Worm (Caenorhabditis elegans): ENCODE data around the gene C50C3.12.

The C50C3.12 gene

DNA sequence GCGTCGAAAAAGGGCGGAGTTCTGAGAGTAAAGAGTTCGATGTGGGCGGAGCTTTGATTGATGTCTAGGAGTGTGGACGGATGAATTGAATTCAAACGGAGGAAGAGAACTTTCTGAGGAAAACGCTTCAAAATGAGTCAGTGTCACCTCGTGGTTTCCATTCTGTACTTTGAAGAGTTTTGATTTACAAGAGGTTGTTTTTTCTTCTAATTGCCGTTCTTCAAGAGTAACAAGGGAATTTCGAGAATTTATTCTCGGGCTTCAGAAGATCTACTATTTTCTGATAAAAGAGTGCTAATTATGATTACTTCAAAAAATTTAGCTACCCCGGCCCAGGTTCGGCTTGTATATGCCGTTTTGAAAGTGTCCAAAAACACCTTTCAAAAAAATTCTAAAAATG lies at the start of gene C50C3.12:
Gene C50C3.12 (plus strand): TSS at position 301 of the 400 bp plus-strand sequence.
- no peak for TF ChIP-seq che-1 (tag; optimal IDR thresholded peaks at IDR 0.05)
- no peak for TF ChIP-seq madf-2 (tag; optimal IDR thresholded peaks at IDR 0.05)
- no peak for TF ChIP-seq odd-2 (tag; optimal IDR thresholded peaks at IDR 0.05)
- no peak for TF ChIP-seq fax-1 (tag; optimal IDR thresholded peaks at IDR 0.05)
- no peak for TF ChIP-seq ceh-14 (tag; optimal IDR thresholded peaks at IDR 0.05)
- TF ChIP-seq fkh-6 (tag; optimal IDR thresholded peaks at IDR 0.05), result no peak
- TF ChIP-seq ceh-9 (tag; optimal IDR thresholded peaks at IDR 0.05), result no peak

ce11 chrIII:8126978-8127377 lies 49.4 kb upstream of the C50C3.12 start:
- TF ChIP-seq ceh-14 (tag; optimal IDR thresholded peaks at IDR 0.05) (peak; percentile 29), ama-1 (optimal IDR thresholded peaks at IDR 0.05) (no peak), eyg-1 (tag; optimal IDR thresholded peaks at IDR 0.05) (no peak), ttx-3 (tag; optimal IDR thresholded peaks at IDR 0.05) (no peak), mec-3 (tag; optimal IDR thresholded peaks at IDR 0.05; ENCODE audit: borderline replicate concordance) (no peak), ceh-31 (tag; optimal IDR thresholded peaks at IDR 0.05) (peak; percentile 65), ceh-6 (GFP tag; optimal IDR thresholded peaks at IDR 0.05) (no peak), nhr-11 (tag; optimal IDR thresholded peaks at IDR 0.05) (no peak), tbx-7 (tag; optimal IDR thresholded peaks at IDR 0.05) (no peak), sdc-2 (tag; optimal IDR thresholded peaks at IDR 0.05) (peak; percentile 37), hlh-30 (tag; optimal IDR thresholded peaks at IDR 0.05; ENCODE audit: insufficient read depth) (peak; percentile 22), hlh-15 (tag; optimal IDR thresholded peaks at IDR 0.05) (no peak), ref-2 (tag; optimal IDR thresholded peaks at IDR 0.05) (peak; percentile 34), tbx-2 (tag; optimal IDR thresholded peaks at IDR 0.05) (peak; percentile 23), T23F11.4 (GFP tag; optimal IDR thresholded peaks at IDR 0.05) (no peak), nfya-1 (tag; optimal IDR thresholded peaks at IDR 0.05) (peak; percentile 15), ceh-2 (tag; optimal IDR thresholded peaks at IDR 0.05) (peak; percentile 28), pax-1 (tag; optimal IDR thresholded peaks at IDR 0.05) (no peak), unc-42 (tag; optimal IDR thresholded peaks at IDR 0.05) (peak; percentile 32), ceh-22 (tag; optimal IDR thresholded peaks at IDR 0.05) (no peak), ceh-34 (tag; optimal IDR thresholded peaks at IDR 0.05) (peak; percentile 38), syd-9 (tag; optimal IDR thresholded peaks at IDR 0.05) (peak; percentile 57), ceh-18 (tag; optimal IDR thresholded peaks at IDR 0.05) (peak; percentile 21), elt-2 (tag; optimal IDR thresholded peaks at IDR 0.05) (peak; percentile 1), rnt-1 (tag; optimal IDR thresholded peaks at IDR 0.05) (peak; percentile 9)

DNA sequence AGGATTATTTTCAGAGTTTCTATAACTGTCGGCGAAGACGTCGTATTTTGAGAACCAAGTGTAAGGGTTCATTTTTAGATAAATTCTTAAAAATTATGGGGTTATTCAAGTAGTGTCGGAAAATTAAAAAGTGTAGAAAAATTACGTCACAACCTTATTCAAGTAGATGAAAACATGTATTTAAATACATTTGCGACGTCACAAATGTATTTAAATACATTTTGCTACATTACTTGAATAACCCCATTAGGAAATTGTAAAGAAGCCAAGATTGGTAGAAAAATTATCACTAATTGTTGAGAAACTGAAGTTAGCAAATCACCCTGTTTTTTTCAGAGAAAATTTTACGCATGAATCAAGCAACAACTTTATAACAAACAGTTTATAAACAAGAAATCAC lies 47.2 kb upstream of the C50C3.12 start:
- no peak for TF ChIP-seq ahr-1 (tag; optimal IDR thresholded peaks at IDR 0.05)
- no peak for TF ChIP-seq K09A11.1 (tag; optimal IDR thresholded peaks at IDR 0.05; ENCODE audit: insufficient read depth)
- TF ChIP-seq pax-1 (tag; optimal IDR thresholded peaks at IDR 0.05), result no peak
- TF ChIP-seq lim-6 (tag; optimal IDR thresholded peaks at IDR 0.05), result no peak
- TF ChIP-seq elt-4 (tag; optimal IDR thresholded peaks at IDR 0.05), result no peak
- no peak for TF ChIP-seq madf-2 (tag; optimal IDR thresholded peaks at IDR 0.05)
- no peak for TF ChIP-seq ceh-9 (tag; optimal IDR thresholded peaks at IDR 0.05)
- TF ChIP-seq hlh-13 (GFP tag; optimal IDR thresholded peaks at IDR 0.05), result no peak
- no peak for TF ChIP-seq unc-86 (tag; optimal IDR thresholded peaks at IDR 0.05)
- TF ChIP-seq T23F11.4 (GFP tag; optimal IDR thresholded peaks at IDR 0.05), result no peak
- no peak for TF ChIP-seq Y22D7AL.16 (tag; optimal IDR thresholded peaks at IDR 0.05)
- no peak for TF ChIP-seq tbx-7 (tag; optimal IDR thresholded peaks at IDR 0.05)
- TF ChIP-seq sox-4 (tag; optimal IDR thresholded peaks at IDR 0.05), result no peak

Measured in whole organism, late embryonic.